Worm (Caenorhabditis elegans): ENCODE measurements around the gene C25G4.2.

Gene C25G4.2

ce11 chrIV:12398437-12398836, 45.4 kb downstream of the C25G4.2 start, which contains the start of gene acs-20:
Gene acs-20, minus strand, starts transcription at chrIV:12398706.
- TF ChIP-seq efl-1 (optimal IDR thresholded peaks at IDR 0.05) (no peak), efl-1 (GFP tag; optimal IDR thresholded peaks at IDR 0.05 in 1 of 2) (peak in 1 of 2 experiments; percentile 74), ceh-63 (GFP tag; optimal IDR thresholded peaks at IDR 0.05) (no peak)

ce11 chrIV:12396645-12397258, 47.1 kb downstream of the C25G4.2 start:
- TF ChIP-seq C04F5.9 (tag; optimal IDR thresholded peaks at IDR 0.05) (no peak), unc-98 (GFP tag; IDR thresholded peaks at IDR 0.05) (no peak), sup-37 (GFP tag; optimal IDR thresholded peaks at IDR 0.05) (no peak), fkh-4 (tag; optimal IDR thresholded peaks at IDR 0.05; ENCODE audit: borderline replicate concordance) (no peak), lin-14 (GFP tag; optimal IDR thresholded peaks at IDR 0.05) (no peak), ceh-63 (GFP tag; optimal IDR thresholded peaks at IDR 0.05) (no peak), ces-1 (GFP tag; optimal IDR thresholded peaks at IDR 0.05) (no peak), ztf-11 (tag; optimal IDR thresholded peaks at IDR 0.05) (no peak), efl-1 (optimal IDR thresholded peaks at IDR 0.05) (peak; percentile 23 to 28), efl-1 (GFP tag; optimal IDR thresholded peaks at IDR 0.05 in 1 of 2) (peak in 1 of 2 experiments; percentile 6), pqm-1 (tag; optimal IDR thresholded peaks at IDR 0.05) (no peak), ceh-8 (GFP tag; optimal IDR thresholded peaks at IDR 0.05) (no peak), mef-2 (tag; optimal IDR thresholded peaks at IDR 0.05) (no peak), lin-35 (GFP tag; optimal IDR thresholded peaks at IDR 0.05) (peak in 1 of 2 experiments; percentile 50), elt-2 (tag; optimal IDR thresholded peaks at IDR 0.05) (no peak), nhr-12 (tag; optimal IDR thresholded peaks at IDR 0.05) (no peak), snpc-4 (tag; optimal IDR thresholded peaks at IDR 0.05) (no peak), tlp-1 (tag; optimal IDR thresholded peaks at IDR 0.05) (no peak), lin-13 (GFP tag; optimal IDR thresholded peaks at IDR 0.05) (no peak), fkh-10 (GFP tag; optimal IDR thresholded peaks at IDR 0.05) (no peak), unc-62 (GFP tag; optimal IDR thresholded peaks at IDR 0.05) (no peak), Y116A8C.19 (tag; optimal IDR thresholded peaks at IDR 0.05; ENCODE audit: borderline replicate concordance) (no peak), hlh-4 (tag; optimal IDR thresholded peaks at IDR 0.05) (no peak), dsc-1 (tag; optimal IDR thresholded peaks at IDR 0.05) (peak; percentile 45), hpl-2 (GFP tag; optimal IDR thresholded peaks at IDR 0.05) (no peak), ztf-4 (tag; optimal IDR thresholded peaks at IDR 0.05) (peak; percentile 56), blmp-1 (tag; optimal IDR thresholded peaks at IDR 0.05) (peak; percentile 99), nhr-84 (tag; optimal IDR thresholded peaks at IDR 0.05) (no peak), zag-1 (tag; optimal IDR thresholded peaks at IDR 0.05) (no peak), unc-30 (tag; optimal IDR thresholded peaks at IDR 0.05) (no peak), nhr-71 (tag; optimal IDR thresholded peaks at IDR 0.05) (no peak), unc-86 (tag; optimal IDR thresholded peaks at IDR 0.05) (no peak), mab-9 (GFP tag; IDR thresholded peaks at IDR 0.05) (no peak), grh-1 (GFP tag; IDR thresholded peaks at IDR 0.05) (peak; percentile 67), nhr-90 (tag; optimal IDR thresholded peaks at IDR 0.05; ENCODE audit: poor library complexity) (peak; percentile 19), nhr-19 (GFP tag; conservative IDR thresholded peaks at IDR 0.05) (no peak), egl-27 (tag; optimal IDR thresholded peaks at IDR 0.05) (no peak), lin-39 (tag; optimal IDR thresholded peaks at IDR 0.05) (no peak), elt-3 (tag; optimal IDR thresholded peaks at IDR 0.05) (peak in 1 of 6 experiments; percentile 28), skn-1 (tag; optimal IDR thresholded peaks at IDR 0.05) (no peak), efl-3 (GFP tag; optimal IDR thresholded peaks at IDR 0.05) (no peak), rnt-1 (tag; optimal IDR thresholded peaks at IDR 0.05) (no peak), ama-1 (optimal IDR thresholded peaks at IDR 0.05) (no peak), sptf-1 (tag; optimal IDR thresholded peaks at IDR 0.05) (no peak), dpl-1 (GFP tag; optimal IDR thresholded peaks at IDR 0.05) (peak in 2 of 3 experiments; percentile 0 to 33), snu-23 (GFP tag; optimal IDR thresholded peaks at IDR 0.05) (peak; percentile 18), sox-4 (tag; optimal IDR thresholded peaks at IDR 0.05) (no peak), aha-1 (tag; optimal IDR thresholded peaks at IDR 0.05) (no peak), ceh-82 (tag; optimal IDR thresholded peaks at IDR 0.05) (no peak), jun-1 (tag; optimal IDR thresholded peaks at IDR 0.05) (peak; percentile 15)

Measured in whole organism, L1 larva.